Fruit fly (Drosophila melanogaster) whole organism, embryonic: ENCODE measurements around the gene MED27.
A peak's percentile ranks its signal among the peaks of the same experiment; 100 is the strongest.

Experiments used
- Antp ChIP-seq: fragments of 200-800 bp; sonication (Bioruptor generic); optimal IDR thresholded peaks from 3 replicates; lab custom pipeline; 2016; ENCODE audit warnings: missing biosample characterization, missing genetic modification characterization
- Awh ChIP-seq: fragments of 200-800 bp; sonication (Bioruptor generic); IDR thresholded peaks from 2 replicates; pipeline ENCODE4, ENCODE4 v1.3.6; 2022; ENCODE audit warnings: missing biosample characterization, missing genetic modification characterization
- B-H1 ChIP-seq: fragments of 200-800 bp; sonication (Bioruptor generic); IDR thresholded peaks from 3 replicates; pipeline ENCODE4 v1.3.6; 2022; ENCODE audit warnings: missing biosample characterization, missing genetic modification characterization
- CG10267 ChIP-seq: fragments of 200-800 bp; sonication (Bioruptor generic); optimal IDR thresholded peaks from 2 replicates; lab custom pipeline; 2018; ENCODE audit warnings: missing biosample characterization, mild to moderate bottlenecking, missing genetic modification characterization, moderate library complexity
- CG10543 ChIP-seq: fragments of 200-800 bp; sonication (Bioruptor generic); optimal IDR thresholded peaks from 3 replicates; lab custom pipeline; 2017; ENCODE audit warnings: missing biosample characterization, mild to moderate bottlenecking, missing genetic modification characterization, moderate library complexity
- CG11456 ChIP-seq: fragments of 200-800 bp; sonication (Bioruptor generic); IDR thresholded peaks from 3 replicates; pipeline ENCODE4 v1.3.6; 2022; ENCODE audit warnings: missing biosample characterization, missing genetic modification characterization
- CG13287 ChIP-seq: fragments of 200-800 bp; sonication (Bioruptor generic); IDR thresholded peaks from 2 replicates; pipeline ENCODE4 v1.3.6; 2022; ENCODE audit warnings: missing biosample characterization, missing genetic modification characterization; ENCODE audit not compliant: partially characterized antibody
- CG13894 ChIP-seq: fragments of 200-800 bp; sonication (Bioruptor generic); optimal IDR thresholded peaks from 3 replicates; lab custom pipeline; 2018; ENCODE audit warnings: missing biosample characterization, mild to moderate bottlenecking, missing genetic modification characterization, moderate library complexity
- CG15073 ChIP-seq: fragments of 200-800 bp; sonication (Bioruptor generic); optimal IDR thresholded peaks from 2 replicates; lab custom pipeline; 2016; ENCODE audit warnings: missing biosample characterization, missing genetic modification characterization
- CG15479 ChIP-seq: fragments of 200-800 bp; sonication (Bioruptor generic); optimal IDR thresholded peaks from 3 replicates; lab custom pipeline; 2019; ENCODE audit warnings: missing biosample characterization, mild to moderate bottlenecking, missing genetic modification characterization, moderate library complexity
- CG15696 ChIP-seq: fragments of 200-800 bp; sonication (Bioruptor generic); optimal IDR thresholded peaks from 2 replicates; lab custom pipeline; 2019; ENCODE audit warnings: missing biosample characterization, mild to moderate bottlenecking, missing genetic modification characterization, moderate library complexity
- CG1603 ChIP-seq: fragments of 200-800 bp; sonication (Bioruptor generic); optimal IDR thresholded peaks from 2 replicates; lab custom pipeline; 2019; ENCODE audit warnings: missing biosample characterization, mild to moderate bottlenecking, missing genetic modification characterization, moderate library complexity
- CG30020 ChIP-seq: fragments of 200-800 bp; optimal IDR thresholded peaks from 2 replicates; lab custom pipeline; 2019; ENCODE audit warnings: missing biosample characterization, mild to moderate bottlenecking, missing genetic modification characterization, moderate library complexity
- CG30403 ChIP-seq: fragments of 200-800 bp; sonication (Bioruptor generic); optimal IDR thresholded peaks from 3 replicates; lab custom pipeline; 2016; ENCODE audit warnings: missing biosample characterization, missing genetic modification characterization
- CG4360 ChIP-seq: fragments of 200-800 bp; sonication (Bioruptor generic); IDR thresholded peaks from 2 replicates; pipeline ENCODE4 v1.3.6; 2022; ENCODE audit warnings: missing biosample characterization, missing genetic modification characterization
- CG6272 ChIP-seq: fragments of 200-800 bp; sonication (Bioruptor generic); IDR thresholded peaks from 2 replicates; pipeline ENCODE4 v1.3.6; 2022; ENCODE audit warnings: missing biosample characterization, missing genetic modification characterization
- CG6765 ChIP-seq: fragments of 200-800 bp; sonication (Bioruptor generic); optimal IDR thresholded peaks from 3 replicates; lab custom pipeline; 2017; ENCODE audit warnings: missing biosample characterization, mild to moderate bottlenecking, missing genetic modification characterization
- CG6791 ChIP-seq: fragments of 200-800 bp; sonication (Bioruptor generic); IDR thresholded peaks from 3 replicates; pipeline ENCODE4 v1.3.6; 2022; ENCODE audit warnings: missing biosample characterization, missing genetic modification characterization; ENCODE audit not compliant: partially characterized antibody
- CG8359 ChIP-seq: fragments of 200-800 bp; sonication (Bioruptor generic); optimal IDR thresholded peaks from 2 replicates; lab custom pipeline; 2017; ENCODE audit warnings: missing biosample characterization, mild to moderate bottlenecking, missing genetic modification characterization, borderline replicate concordance
- CG9876 ChIP-seq: fragments of 200-800 bp; sonication (Bioruptor generic); optimal IDR thresholded peaks from 2 replicates; lab custom pipeline; 2016; ENCODE audit warnings: missing biosample characterization, missing genetic modification characterization
- Dll ChIP-seq: fragments of 200-800 bp; sonication (Bioruptor generic); IDR thresholded peaks from 4 replicates; pipeline ENCODE4 v1.3.6; 2022; ENCODE audit warnings: missing biosample characterization, missing genetic modification characterization; ENCODE audit not compliant: partially characterized antibody
- Ets65A ChIP-seq: fragments of 200-800 bp; sonication (Bioruptor generic); peaks from one replicate; lab custom pipeline; 2016; ENCODE audit warnings: missing biosample characterization, missing genetic modification characterization
- H2.0 ChIP-seq: fragments of 200-800 bp; sonication (Bioruptor generic); IDR thresholded peaks from 2 replicates; pipeline ENCODE4 v1.3.6; 2022; ENCODE audit warnings: missing biosample characterization, missing genetic modification characterization
- Hmr ChIP-seq: fragments of 200-800 bp; sonication (Bioruptor generic); optimal IDR thresholded peaks from 3 replicates; lab custom pipeline; 2017; ENCODE audit warnings: mild to moderate bottlenecking, missing biosample characterization, missing genetic modification reagents, missing genetic modification characterization
- Hr78 ChIP-seq, 2 experiments: fragments of 200-800 bp in 1 of 2; fragments of >200 bp in 1 of 2; sonication (Bioruptor generic) in 1 of 2; optimal IDR thresholded peaks; 2 replicates each; lab custom pipeline; 2017 to 2019; ENCODE audit warnings: missing biosample characterization in 2 of 2, missing genetic modification characterization in 2 of 2, mild to moderate bottlenecking in 1 of 2, moderate library complexity in 1 of 2
- Hsf ChIP-seq: fragments of 200-800 bp; sonication (Bioruptor generic); optimal IDR thresholded peaks from 3 replicates; lab custom pipeline; 2016; ENCODE audit warnings: missing biosample characterization, missing genetic modification characterization
- Jarid2 ChIP-seq: fragments of 200-800 bp; sonication (Bioruptor generic); optimal IDR thresholded peaks from 3 replicates; lab custom pipeline; 2017; ENCODE audit warnings: mild to moderate bottlenecking, missing biosample characterization, missing genetic modification reagents, missing genetic modification characterization
- Kr ChIP-seq: fragments of 200-800 bp; sonication (Bioruptor generic); optimal IDR thresholded peaks from 2 replicates; lab custom pipeline; 2017; ENCODE audit warnings: missing biosample characterization, mild to moderate bottlenecking, missing genetic modification characterization
- Neu2 ChIP-seq: fragments of 200-800 bp; sonication (Bioruptor generic); optimal IDR thresholded peaks from 3 replicates; lab custom pipeline; 2016; ENCODE audit warnings: missing biosample characterization, missing genetic modification characterization, borderline replicate concordance
- NfI ChIP-seq: fragments of 200-800 bp; sonication (Bioruptor generic); optimal IDR thresholded peaks from 3 replicates; lab custom pipeline; 2018; ENCODE audit warnings: missing biosample characterization, mild to moderate bottlenecking, missing genetic modification characterization, moderate library complexity
- Ptx1 ChIP-seq: fragments of 200-800 bp; sonication (Bioruptor generic); IDR thresholded peaks from 2 replicates; pipeline ENCODE4 v1.3.6; 2022; ENCODE audit warnings: missing biosample characterization, missing genetic modification characterization
- Rfx ChIP-seq: fragments of 200-800 bp; sonication (Bioruptor generic); IDR thresholded peaks from 2 replicates; pipeline ENCODE4 v1.3.6; 2022; ENCODE audit warnings: missing biosample characterization, missing genetic modification characterization
- Sry-δ ChIP-seq: fragments of 200-800 bp; sonication (Bioruptor generic); optimal IDR thresholded peaks from 2 replicates; lab custom pipeline; 2016; ENCODE audit warnings: missing biosample characterization, missing genetic modification characterization
- btn ChIP-seq: fragments of 200-800 bp; sonication (Bioruptor generic); optimal IDR thresholded peaks from 2 replicates; lab custom pipeline; 2016; ENCODE audit warnings: missing biosample characterization, missing genetic modification characterization
- cad ChIP-seq: fragments of >200 bp; optimal IDR thresholded peaks from 2 replicates; lab custom pipeline; 2017; ENCODE audit warnings: missing biosample characterization, missing genetic modification characterization
- cwo ChIP-seq: fragments of 200-800 bp; sonication (Bioruptor generic); optimal IDR thresholded peaks from 3 replicates; lab custom pipeline; 2017; ENCODE audit warnings: missing biosample characterization, missing genetic modification characterization, mild to moderate bottlenecking, moderate library complexity, missing genetic modification reagents
- dimm ChIP-seq: fragments of 200-800 bp; sonication (Bioruptor generic); IDR thresholded peaks from 2 replicates; pipeline ENCODE4 v1.3.6; 2022; ENCODE audit warnings: missing biosample characterization, missing genetic modification characterization
- ems ChIP-seq: fragments of 200-800 bp; sonication (Bioruptor generic); optimal IDR thresholded peaks from 3 replicates; lab custom pipeline; 2016; ENCODE audit warnings: missing biosample characterization, missing genetic modification characterization
- gcm ChIP-seq: fragments of 200-800 bp; sonication (Bioruptor generic); optimal IDR thresholded peaks from 2 replicates; lab custom pipeline; 2019; ENCODE audit warnings: missing biosample characterization, mild to moderate bottlenecking, missing genetic modification characterization, moderate library complexity
- gcm2 ChIP-seq: fragments of 200-800 bp; sonication (Bioruptor generic); optimal IDR thresholded peaks from 2 replicates; lab custom pipeline; 2016; ENCODE audit warnings: missing biosample characterization, missing genetic modification characterization
- gfzf ChIP-seq: fragments of 200-800 bp; sonication (Bioruptor generic); optimal IDR thresholded peaks from 2 replicates; lab custom pipeline; 2016; ENCODE audit warnings: missing biosample characterization, mild to moderate bottlenecking, missing genetic modification characterization, moderate library complexity
- ham ChIP-seq: fragments of 200-800 bp; sonication (Bioruptor generic); IDR thresholded peaks from 2 replicates; pipeline ENCODE4 v1.3.6; 2022; ENCODE audit warnings: missing biosample characterization, missing genetic modification characterization
- ind ChIP-seq: fragments of 200-800 bp; sonication (Bioruptor generic); optimal IDR thresholded peaks from 3 replicates; lab custom pipeline; 2016; ENCODE audit warnings: missing biosample characterization, missing genetic modification characterization
- inv ChIP-seq: fragments of 200-800 bp; sonication (Bioruptor generic); IDR thresholded peaks from 2 replicates; pipeline ENCODE4 v1.3.6; 2022; ENCODE audit warnings: missing biosample characterization, missing genetic modification characterization; ENCODE audit not compliant: partially characterized antibody
- odd ChIP-seq: fragments of 200-800 bp; sonication (Bioruptor generic); optimal IDR thresholded peaks from 2 replicates; lab custom pipeline; 2017; ENCODE audit warnings: missing biosample characterization, mild to moderate bottlenecking, missing genetic modification characterization
- schlank ChIP-seq: fragments of 200-800 bp; sonication (Bioruptor generic); optimal IDR thresholded peaks from 2 replicates; lab custom pipeline; 2018; ENCODE audit warnings: missing biosample characterization, mild to moderate bottlenecking, missing genetic modification characterization
- scrt ChIP-seq: fragments of 200-800 bp; sonication (Bioruptor generic); optimal IDR thresholded peaks from 2 replicates; lab custom pipeline; 2018; ENCODE audit warnings: missing biosample characterization, mild to moderate bottlenecking, missing genetic modification characterization, moderate library complexity
- seq ChIP-seq: fragments of 200-800 bp; sonication (Bioruptor generic); IDR thresholded peaks from 2 replicates; pipeline ENCODE4 v1.3.6; 2022; ENCODE audit warnings: missing biosample characterization, missing genetic modification characterization
- so ChIP-seq: fragments of 200-800 bp; sonication (Bioruptor generic); IDR thresholded peaks from 3 replicates; pipeline ENCODE4 v1.3.6; 2022; ENCODE audit warnings: missing biosample characterization, missing genetic modification characterization
- tup ChIP-seq: fragments of 200-800 bp; sonication (Bioruptor generic); optimal IDR thresholded peaks from 2 replicates; lab custom pipeline; 2016; ENCODE audit warnings: missing biosample characterization, mild to moderate bottlenecking, missing genetic modification characterization, moderate library complexity
- yki ChIP-seq: fragments of >200 bp; optimal IDR thresholded peaks from 3 replicates; lab custom pipeline; 2018

Gene MED27

dm6 chr3R:5606477-5606876 lies 48.5 kb upstream of the MED27 start, which contains the start of gene asl (continued):
- TF ChIP-seq CG30020 (tag; lab: Kevin White, UChicago): peak; percentile 94
- peak; percentile 80 for TF ChIP-seq CG10267 (tag; lab: Kevin White, UChicago)
- peak; percentile 22 for TF ChIP-seq cwo
- no peak for TF ChIP-seq cad (GFP tag; lab: Kevin White, UChicago)
- TF ChIP-seq so (GFP tag; lab: Robert Waterston, UW): no peak
- TF ChIP-seq CG1603: peak; percentile 79
- TF ChIP-seq Sry-δ (GFP tag; lab: Kevin White, UChicago): peak; percentile 42
- TF ChIP-seq odd (GFP tag; lab: Kevin White, UChicago): no peak
- TF ChIP-seq Hmr (GFP tag; lab: Kevin White, UChicago): no peak
- peak; percentile 9 for TF ChIP-seq tup
- TF ChIP-seq CG15479 (GFP tag; lab: Kevin White, UChicago): peak; percentile 41
- TF ChIP-seq CG6272 (GFP tag; lab: Robert Waterston, UW): peak; percentile 47
- no peak for TF ChIP-seq yki (lab: Kevin White, UChicago)
- TF ChIP-seq inv (GFP tag; lab: Robert Waterston, UW): no peak
- TF ChIP-seq H2.0 (GFP tag; lab: Robert Waterston, UW): no peak
- TF ChIP-seq Jarid2 (GFP tag; lab: Kevin White, UChicago): no peak
- peak; percentile 71 for TF ChIP-seq NfI (GFP tag; lab: Kevin White, UChicago)
- no peak for TF ChIP-seq Dll (GFP tag; lab: Robert Waterston, UW)
- TF ChIP-seq Awh (GFP tag; lab: Robert Waterston, UW): 0 out of 2 replicates have a peak, but pooled peaks have one; percentile 21
- no peak for TF ChIP-seq btn (GFP tag; lab: Kevin White, UChicago)
- TF ChIP-seq Antp (GFP tag; lab: Kevin White, UChicago): peak; percentile 41
- peak; percentile 5 for TF ChIP-seq CG6765 (GFP tag; lab: Kevin White, UChicago)
- TF ChIP-seq Neu2 (GFP tag; lab: Kevin White, UChicago): no peak
- no peak for TF ChIP-seq dimm (GFP tag; lab: Robert Waterston, UW)
- peak; percentile 64 for TF ChIP-seq Hsf (GFP tag; lab: Kevin White, UChicago)
- no peak for TF ChIP-seq CG15073 (GFP tag; lab: Kevin White, UChicago)
- TF ChIP-seq gcm2 (GFP tag; lab: Kevin White, UChicago): no peak
- TF ChIP-seq seq: no peak
- peak; percentile 71 for TF ChIP-seq CG15696 (tag; lab: Kevin White, UChicago)
- no peak for TF ChIP-seq gcm
- peak; percentile 65 for TF ChIP-seq Ptx1 (GFP tag; lab: Robert Waterston, UW)
- TF ChIP-seq gfzf: peak; percentile 37
- TF ChIP-seq CG4360 (GFP tag; lab: Robert Waterston, UW): no peak
- TF ChIP-seq ind (GFP tag; lab: Kevin White, UChicago): no peak
- TF ChIP-seq CG8359 (GFP tag; lab: Kevin White, UChicago): peak; percentile 26
- peak in 1 of 2 experiments; percentile 65 for TF ChIP-seq Hr78 (GFP tag; optimal IDR thresholded peaks at IDR 0.05; lab: Kevin White, UChicago)
- no peak for TF ChIP-seq scrt
- TF ChIP-seq CG10543: peak; percentile 59
- TF ChIP-seq ham (GFP tag; lab: Robert Waterston, UW): no peak
- TF ChIP-seq ems (GFP tag; lab: Kevin White, UChicago): peak; percentile 52
- peak; percentile 19 for TF ChIP-seq CG9876 (GFP tag; lab: Kevin White, UChicago)
- peak; percentile 94 for TF ChIP-seq Ets65A (GFP tag; lab: Kevin White, UChicago)
- TF ChIP-seq Rfx (GFP tag; lab: Robert Waterston, UW): peak; percentile 79
- TF ChIP-seq CG11456 (GFP tag; lab: Robert Waterston, UW): 0 out of 3 replicates have a peak, but pooled peaks have one; percentile 45
- peak; percentile 19; the same call in 1 of the 2 replicates for TF ChIP-seq CG13287 (GFP tag; lab: Robert Waterston, UW)
- peak; percentile 69 for TF ChIP-seq CG30403
- TF ChIP-seq Kr (GFP tag; lab: Kevin White, UChicago): no peak
- peak; percentile 57; the same call in 1 of the 3 replicates for TF ChIP-seq CG6791 (GFP tag; lab: Robert Waterston, UW)
- TF ChIP-seq B-H1 (GFP tag; lab: Robert Waterston, UW): no peak
- TF ChIP-seq CG13894 (tag; lab: Kevin White, UChicago): peak; percentile 68
- TF ChIP-seq schlank (tag; lab: Kevin White, UChicago): no peak
